Worm (Caenorhabditis elegans) whole organism, L1 larva: Measurements from ENCODE around the gene lact-3.

ENCODE experiments used
- C04F5.9 ChIP-seq: sonication (generic microtip); optimal IDR thresholded peaks from 2 replicates; lab custom pipeline; 2016; ENCODE audit warnings: missing genetic modification characterization, missing compliant biosample characterization
- C34B4.2 ChIP-seq: sonication (generic microtip); optimal IDR thresholded peaks from 2 replicates; lab custom pipeline; 2017; ENCODE audit warnings: mild to moderate bottlenecking, missing genetic modification characterization, missing compliant biosample characterization
- F16B12.6 ChIP-seq: fragments of 150-350 bp; optimal IDR thresholded peaks from 2 replicates; lab custom pipeline; 2014; ENCODE audit warnings: missing biosample characterization, missing genetic modification characterization
- aha-1 ChIP-seq: fragments of 150-350 bp; optimal IDR thresholded peaks from 2 replicates; lab custom pipeline; 2014; ENCODE audit warnings: missing biosample characterization, missing genetic modification characterization
- aly-2 ChIP-seq: fragments of 150-350 bp; optimal IDR thresholded peaks from 2 replicates; lab custom pipeline; 2014; ENCODE audit warnings: missing biosample characterization, missing genetic modification characterization
- blmp-1 ChIP-seq: fragments of 150-350 bp; optimal IDR thresholded peaks from 2 replicates; lab custom pipeline; 2014; ENCODE audit warnings: missing biosample characterization, missing genetic modification characterization
- ceh-88 ChIP-seq: fragments of 200-800 bp; sonication (Bioruptor generic); IDR thresholded peaks from 2 replicates; pipeline ENCODE4 v1.3.6; 2022; ENCODE audit warnings: missing genetic modification characterization, missing compliant biosample characterization
- dsc-1 ChIP-seq: sonication (generic microtip); optimal IDR thresholded peaks from 2 replicates; lab custom pipeline; 2016; ENCODE audit warnings: mild to moderate bottlenecking, missing genetic modification characterization, missing compliant biosample characterization
- efl-1 ChIP-seq, 4 experiments: fragments of 150-350 bp; optimal IDR thresholded peaks in 3 of 4; peaks in 1 of 4; 1 replicate in 1 of 4; 2 replicates in 3 of 4; lab custom pipeline; 2014; ENCODE audit warnings: missing biosample characterization in 2 of 4, missing genetic modification characterization in 2 of 4, missing genetic modification reagents in 2 of 4
- egl-13 ChIP-seq: sonication (generic microtip); optimal IDR thresholded peaks from 2 replicates; lab custom pipeline; 2016; ENCODE audit warnings: missing genotype, missing genetic modification reagents, missing genetic modification characterization, missing compliant biosample characterization
- egl-27 ChIP-seq, 2 experiments: fragments of 150-350 bp in 1 of 2; sonication (generic microtip); optimal IDR thresholded peaks; 3 replicates each; lab custom pipeline; 2017 to 2018; ENCODE audit warnings: missing biosample characterization in 2 of 2, missing genetic modification characterization in 2 of 2, missing genetic modification reagents in 2 of 2
- elt-3 ChIP-seq, 6 experiments: fragments of 150-350 bp in 1 of 6; sonication (generic microtip); optimal IDR thresholded peaks; 2 replicates each; lab custom pipeline; 2017 to 2018; ENCODE audit warnings: missing biosample characterization in 6 of 6, missing genetic modification characterization in 6 of 6, inconsistent platforms in 1 of 6
- fkh-10 ChIP-seq: sonication (generic microtip); optimal IDR thresholded peaks from 2 replicates; lab custom pipeline; 2017; ENCODE audit warnings: missing biosample characterization, missing genetic modification reagents, missing genetic modification characterization
- grh-1 ChIP-seq: fragments of 200-800 bp; sonication (Bioruptor generic); IDR thresholded peaks from 2 replicates; pipeline ENCODE4 v1.3.6; 2022; ENCODE audit warnings: missing genetic modification reagents, missing genetic modification characterization, missing compliant biosample characterization
- hlh-4 ChIP-seq: sonication (generic microtip); optimal IDR thresholded peaks from 2 replicates; lab custom pipeline; 2016; ENCODE audit warnings: mild to moderate bottlenecking, missing genetic modification characterization, missing compliant biosample characterization
- irx-1 ChIP-seq: sonication (generic microtip); optimal IDR thresholded peaks from 2 replicates; lab custom pipeline; 2016; ENCODE audit warnings: missing genetic modification characterization, missing compliant biosample characterization
- lin-14 ChIP-seq: fragments of 200-800 bp; sonication (Bioruptor generic); optimal IDR thresholded peaks from 2 replicates; lab custom pipeline; 2018; ENCODE audit warnings: mild to moderate bottlenecking, missing genetic modification characterization, moderate library complexity, missing compliant biosample characterization
- lin-35 ChIP-seq, 2 experiments: fragments of 150-350 bp; optimal IDR thresholded peaks; 2 replicates each; lab custom pipeline; 2014; ENCODE audit warnings: missing biosample characterization in 2 of 2, missing genetic modification characterization in 2 of 2, missing genetic modification reagents in 2 of 2
- lin-39 ChIP-seq: fragments of 150-350 bp; optimal IDR thresholded peaks from 2 replicates; lab custom pipeline; 2014; ENCODE audit warnings: missing biosample characterization, missing genetic modification reagents, missing genetic modification characterization
- lsy-2 ChIP-seq, 2 experiments: fragments of 150-350 bp; optimal IDR thresholded peaks; 2 replicates each; lab custom pipeline; 2014; ENCODE audit warnings: missing biosample characterization in 2 of 2, missing genetic modification characterization in 2 of 2
- mab-9 ChIP-seq: fragments of 200-800 bp; sonication (Bioruptor generic); IDR thresholded peaks from 2 replicates; pipeline ENCODE4 v1.3.6; 2022; ENCODE audit warnings: missing genetic modification reagents, missing genetic modification characterization, missing compliant biosample characterization
- mep-1 ChIP-seq: fragments of 150-350 bp; optimal IDR thresholded peaks from 2 replicates; lab custom pipeline; 2014; ENCODE audit warnings: missing biosample characterization, missing genetic modification characterization
- nhr-11 ChIP-seq: fragments of 150-350 bp; optimal IDR thresholded peaks from 2 replicates; lab custom pipeline; 2014; ENCODE audit warnings: missing biosample characterization, missing genetic modification characterization
- nhr-19 ChIP-seq: fragments of 200-800 bp; sonication (Bioruptor generic); conservative IDR thresholded peaks from 2 replicates; pipeline ENCODE4 v1.3.6; 2022; ENCODE audit warnings: missing genetic modification characterization, missing compliant biosample characterization
- nhr-20 ChIP-seq: sonication (generic microtip); optimal IDR thresholded peaks from 2 replicates; lab custom pipeline; 2016; ENCODE audit warnings: mild to moderate bottlenecking, missing genetic modification characterization, missing compliant biosample characterization
- nhr-47 ChIP-seq: sonication (generic microtip); optimal IDR thresholded peaks from 2 replicates; lab custom pipeline; 2016; ENCODE audit warnings: mild to moderate bottlenecking, missing genetic modification characterization, moderate library complexity, missing compliant biosample characterization
- nhr-71 ChIP-seq: sonication (generic microtip); optimal IDR thresholded peaks from 2 replicates; lab custom pipeline; 2016; ENCODE audit warnings: mild to moderate bottlenecking, missing genetic modification characterization, moderate library complexity, missing compliant biosample characterization
- nhr-85 ChIP-seq: sonication (generic microtip); peaks from one replicate; lab custom pipeline; 2016; ENCODE audit warnings: missing genetic modification characterization, inconsistent platforms, missing compliant biosample characterization
- nhr-90 ChIP-seq: sonication (generic microtip); optimal IDR thresholded peaks from 2 replicates; lab custom pipeline; 2016; ENCODE audit warnings: mild to moderate bottlenecking, missing genetic modification characterization, missing compliant biosample characterization; ENCODE audit not compliant: poor library complexity
- pag-3 ChIP-seq: sonication (generic microtip); optimal IDR thresholded peaks from 2 replicates; lab custom pipeline; 2017; ENCODE audit warnings: missing genetic modification characterization, mild to moderate bottlenecking, missing compliant biosample characterization, antibody characterized with exemption, borderline replicate concordance; ENCODE audit not compliant: insufficient read depth
- pax-3 ChIP-seq: fragments of 200-800 bp; sonication (Bioruptor generic); optimal IDR thresholded peaks from 2 replicates; lab custom pipeline; 2018; ENCODE audit warnings: mild to moderate bottlenecking, missing genetic modification characterization, moderate library complexity, missing compliant biosample characterization
- sox-4 ChIP-seq: sonication (generic microtip); optimal IDR thresholded peaks from 2 replicates; lab custom pipeline; 2016; ENCODE audit warnings: missing genetic modification characterization, missing compliant biosample characterization
- unc-130 ChIP-seq: fragments of 150-350 bp; optimal IDR thresholded peaks from 2 replicates; lab custom pipeline; 2017; ENCODE audit warnings: missing biosample characterization, missing genetic modification characterization, inconsistent platforms
- unc-86 ChIP-seq: sonication (generic microtip); optimal IDR thresholded peaks from 2 replicates; lab custom pipeline; 2016; ENCODE audit warnings: missing genetic modification characterization, missing compliant biosample characterization
- unc-98 ChIP-seq: fragments of 200-800 bp; sonication (Bioruptor generic); IDR thresholded peaks from 2 replicates; pipeline ENCODE4 v1.3.6; 2022; ENCODE audit warnings: missing genetic modification characterization, missing compliant biosample characterization
- zag-1 ChIP-seq: fragments of 150-350 bp; optimal IDR thresholded peaks from 2 replicates; lab custom pipeline; 2014; ENCODE audit warnings: missing biosample characterization, missing genetic modification characterization
- ztf-4 ChIP-seq: fragments of 150-350 bp; optimal IDR thresholded peaks from 2 replicates; lab custom pipeline; 2014; ENCODE audit warnings: missing biosample characterization, missing genetic modification characterization

Gene lact-3

ce11 chrII:10657632-10658108, at the start of gene lact-3:
lact-3 (minus strand) TSS chrII:10657682.
- TF ChIP-seq ztf-4 (tag; lab: Kevin White, UChicago) = no peak
- TF ChIP-seq F16B12.6 (tag; lab: Kevin White, UChicago) = no peak
- TF ChIP-seq mab-9 (GFP tag; lab: Robert Waterston, UW) = no peak
- no peak for TF ChIP-seq zag-1 (tag; lab: Kevin White, UChicago)
- peak in 1 of 2 experiments; percentile 22 for TF ChIP-seq lsy-2 (tag; optimal IDR thresholded peaks at IDR 0.05; lab: Kevin White, UChicago)
- TF ChIP-seq egl-13 = no peak
- TF ChIP-seq lin-14 (GFP tag; lab: Kevin White, UChicago) = peak; percentile 15
- no peak for TF ChIP-seq nhr-11 (tag; lab: Kevin White, UChicago)
- TF ChIP-seq pag-3 = no peak
- TF ChIP-seq unc-86 = no peak
- TF ChIP-seq nhr-19 (GFP tag; lab: Robert Waterston, UW) = 0 out of 2 replicates have a peak, but pooled peaks have one; percentile 7
- TF ChIP-seq efl-1 (optimal IDR thresholded peaks at IDR 0.05; lab: Kevin White, UChicago) = peak in 1 of 2 experiments; percentile 12
- TF ChIP-seq efl-1 (GFP tag; optimal IDR thresholded peaks at IDR 0.05 in 1 of 2; lab: Kevin White, UChicago) = no peak
- no peak for TF ChIP-seq hlh-4 (tag; lab: Kevin White, UChicago)
- no peak for TF ChIP-seq unc-130 (tag; lab: Kevin White, UChicago)
- no peak for TF ChIP-seq ceh-88 (GFP tag; lab: Robert Waterston, UW)
- TF ChIP-seq blmp-1 = no peak
- peak; percentile 36; the same call in 1 of the 2 replicates for TF ChIP-seq grh-1 (GFP tag; lab: Robert Waterston, UW)
- no peak for TF ChIP-seq unc-98 (GFP tag; lab: Robert Waterston, UW)
- no peak for TF ChIP-seq dsc-1 (tag; lab: Kevin White, UChicago)
- TF ChIP-seq nhr-71 (tag; lab: Kevin White, UChicago) = peak; percentile 1
- no peak for TF ChIP-seq C04F5.9 (tag; lab: Kevin White, UChicago)
- TF ChIP-seq lin-35 (GFP tag; optimal IDR thresholded peaks at IDR 0.05; lab: Kevin White, UChicago) = peak in 1 of 2 experiments; percentile 6
- no peak for TF ChIP-seq aha-1 (tag; lab: Kevin White, UChicago)
- TF ChIP-seq pax-3 (tag; lab: Kevin White, UChicago) = no peak
- TF ChIP-seq C34B4.2 (tag; lab: Kevin White, UChicago) = no peak

DNA sequence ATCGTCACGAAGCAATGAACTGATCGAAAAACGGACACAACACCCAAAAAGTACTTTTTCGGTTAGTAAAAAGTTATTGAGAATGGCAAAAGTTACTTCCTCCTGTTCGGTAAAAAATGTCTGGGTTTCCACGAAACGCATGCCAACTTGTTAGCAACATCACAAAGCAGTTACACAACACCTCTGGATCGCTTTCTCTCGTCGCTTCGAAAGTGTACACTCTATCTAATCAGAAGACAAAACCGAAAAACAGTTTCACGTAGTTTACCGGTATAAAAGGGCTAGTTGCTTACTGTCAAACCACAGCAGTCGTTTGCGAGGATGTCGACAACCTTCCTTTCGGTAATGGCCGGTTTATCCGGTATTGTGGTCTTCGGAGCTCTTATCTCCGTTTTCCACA, 49.4 kb upstream of the lact-3 start, which contains the start of gene col-80:
col-80 (plus strand) TSS at position 301 of the 400 bp plus-strand sequence.
- TF ChIP-seq efl-1 (optimal IDR thresholded peaks at IDR 0.05; lab: Kevin White, UChicago) (no peak), efl-1 (GFP tag; optimal IDR thresholded peaks at IDR 0.05 in 1 of 2; lab: Kevin White, UChicago) (peak in 1 of 2 experiments; percentile 69), nhr-90 (tag; lab: Kevin White, UChicago) (no peak)
- TF ChIP-seq, all 84 proteins: peak for 1

- peak; percentile 47 for TF ChIP-seq nhr-85 (tag; lab: Kevin White, UChicago)
- TF ChIP-seq lsy-2 (tag; optimal IDR thresholded peaks at IDR 0.05; lab: Kevin White, UChicago) = peak in 1 of 2 experiments; percentile 8
- peak; percentile 6 for TF ChIP-seq irx-1 (tag; lab: Kevin White, UChicago)
- TF ChIP-seq lin-39 = no peak
- peak; percentile 97 for TF ChIP-seq blmp-1
- peak; percentile 70 for TF ChIP-seq lin-14 (GFP tag; lab: Kevin White, UChicago)
- TF ChIP-seq mep-1 (tag; lab: Kevin White, UChicago) = no peak
- TF ChIP-seq fkh-10 (GFP tag; lab: Kevin White, UChicago) = peak; percentile 73
- TF ChIP-seq nhr-20 (tag; lab: Kevin White, UChicago) = peak; percentile 17
- TF ChIP-seq elt-3 (tag; optimal IDR thresholded peaks at IDR 0.05; lab: Kevin White, UChicago) = peak in 2 of 6 experiments; percentile 17 to 26
Observed at ce11 chrII:10706038-10706437, 48.6 kb upstream of the lact-3 start.

ce11 chrII:10705347-10705996, 48.0 kb upstream of the lact-3 start:
- no peak for TF ChIP-seq egl-27 (tag; optimal IDR thresholded peaks at IDR 0.05; lab: Kevin White, UChicago)
- no peak for TF ChIP-seq aly-2 (tag; lab: Kevin White, UChicago)
- TF ChIP-seq nhr-47 = no peak
- TF ChIP-seq sox-4 = no peak
- peak; percentile 0 for TF ChIP-seq nhr-85 (tag; lab: Kevin White, UChicago)
- TF ChIP-seq, all 84 proteins: peak for 1
